Fruit fly (Drosophila melanogaster) whole organism, embryonic: Measurements from ENCODE around the gene Ada1-1.

Source experiments
- Antp ChIP-seq: fragments of 200-800 bp; sonication (Bioruptor generic); optimal IDR thresholded peaks from 3 replicates; lab custom pipeline; 2016; ENCODE audit warnings: missing biosample characterization, missing genetic modification characterization
- Awh ChIP-seq: fragments of 200-800 bp; sonication (Bioruptor generic); IDR thresholded peaks from 2 replicates; pipeline ENCODE4, ENCODE4 v1.3.6; 2022; ENCODE audit warnings: missing biosample characterization, missing genetic modification characterization
- CG12104 ChIP-seq: fragments of 200-800 bp; sonication (Bioruptor generic); optimal IDR thresholded peaks from 3 replicates; lab custom pipeline; 2016; ENCODE audit warnings: missing biosample characterization, missing genetic modification characterization
- gem ChIP-seq: fragments of 200-800 bp; sonication (Bioruptor generic); optimal IDR thresholded peaks from 2 replicates; lab custom pipeline; 2019; ENCODE audit warnings: missing biosample characterization, mild to moderate bottlenecking, missing genetic modification characterization, moderate library complexity

- TF ChIP-seq Awh (GFP tag; lab: Robert Waterston, UW) (no peak), Antp (GFP tag; lab: Kevin White, UChicago) (no peak), gem (no peak), CG12104 (GFP tag; lab: Kevin White, UChicago) (no peak)
These were observed 35.7 kb upstream of the Ada1-1 start for dm6 chr2L:11960909-11961308.
